Worm (Caenorhabditis elegans) whole organism, midembryonic: ENCODE measurements around the gene pqn-62.

Experiments used
- cog-1 ChIP-seq: sonication (generic microtip); optimal IDR thresholded peaks from 2 replicates; lab custom pipeline; 2016; ENCODE audit warnings: missing genetic modification characterization, missing compliant biosample characterization
- klf-2 ChIP-seq: fragments of 200-800 bp; sonication (Bioruptor generic); conservative IDR thresholded peaks from 2 replicates; pipeline ENCODE4 v1.3.6; 2022; ENCODE audit warnings: missing genetic modification reagents, missing genetic modification characterization, missing compliant biosample characterization
- med-1 ChIP-seq: sonication (generic microtip); optimal IDR thresholded peaks from 2 replicates; lab custom pipeline; 2017; ENCODE audit warnings: missing genetic modification characterization, mild to moderate bottlenecking, missing compliant biosample characterization, antibody characterized with exemption, missing genetic modification reagents; ENCODE audit not compliant: insufficient read depth

- no peak for TF ChIP-seq klf-2
- TF ChIP-seq cog-1: no peak
- no peak for TF ChIP-seq med-1 (GFP tag; lab: Kevin White, UChicago)
Observed at ce11 chrX:5179874-5180273, 16.0 kb upstream of the pqn-62 start, which contains the start of gene sru-48.
